Fruit fly (Drosophila melanogaster): ENCODE results near the gene mts.

DNA sequence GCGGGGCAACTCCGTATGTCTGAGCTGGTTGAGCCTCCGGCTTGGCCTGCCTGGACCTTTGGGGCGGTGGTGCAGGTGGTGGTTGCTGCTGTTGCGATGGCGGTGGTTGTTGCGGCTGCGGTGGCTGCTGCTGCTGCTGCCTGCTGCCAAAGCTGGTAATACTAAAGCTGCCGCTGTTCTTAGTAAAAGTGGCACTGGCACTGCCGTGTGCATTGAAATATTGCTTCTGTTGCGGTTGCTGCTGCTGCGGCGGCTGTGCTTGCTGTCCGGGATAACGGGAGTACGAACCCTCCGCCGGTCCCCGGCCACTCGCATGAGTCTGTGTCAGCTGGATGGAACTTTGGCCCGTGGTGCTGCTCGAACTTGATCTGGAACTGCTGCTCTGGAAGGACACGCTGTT, 50.9 kb downstream of the mts start:
- TF ChIP-seq brk (GFP tag; optimal IDR thresholded peaks at IDR 0.05) (no peak), lola (GFP tag; optimal IDR thresholded peaks at IDR 0.05) (no peak), Vsx2 (GFP tag; optimal IDR thresholded peaks at IDR 0.05; ENCODE audit: partially characterized antibody) (no peak), Hr78 (GFP tag; optimal IDR thresholded peaks at IDR 0.05) (no peak), h (GFP tag; optimal IDR thresholded peaks at IDR 0.05) (no peak), Hnf4 (GFP tag; optimal IDR thresholded peaks at IDR 0.05) (no peak), ey (GFP tag; optimal IDR thresholded peaks at IDR 0.05) (no peak), jim (GFP tag; optimal IDR thresholded peaks at IDR 0.05) (no peak), psq (GFP tag; optimal IDR thresholded peaks at IDR 0.05) (no peak), Sp1 (GFP tag; optimal IDR thresholded peaks at IDR 0.05) (no peak), usp (GFP tag; optimal IDR thresholded peaks at IDR 0.05) (no peak), N (GFP tag; optimal IDR thresholded peaks at IDR 0.05) (no peak)
